Worm (Caenorhabditis elegans): ENCODE results near the gene Y9C9A.5.

ce11 chrIV:4934103-4934502, 7.7 kb upstream of the Y9C9A.5 start, which contains the start of gene str-153:
- no peak for TF ChIP-seq ztf-29 (GFP tag; IDR thresholded peaks at IDR 0.05)
- TF ChIP-seq ztf-23 (GFP tag; IDR thresholded peaks at IDR 0.05): no peak
- no peak for TF ChIP-seq med-1 (GFP tag; optimal IDR thresholded peaks at IDR 0.05; ENCODE audit: insufficient read depth)
- TF ChIP-seq ref-1 (GFP tag; conservative IDR thresholded peaks at IDR 0.05): no peak
- TF ChIP-seq flt-1 (GFP tag; IDR thresholded peaks at IDR 0.05): no peak
- TF ChIP-seq cog-1 (tag; optimal IDR thresholded peaks at IDR 0.05): no peak
